Fruit fly (Drosophila melanogaster): ENCODE results near the gene CG13073.

The CG13073 gene

dm6 chr3L:16165356-16166168 lies 51.5 kb downstream of the CG13073 start (continued):
- peak; percentile 25 for TF ChIP-seq CG12391 (tag; optimal IDR thresholded peaks at IDR 0.05)
- no peak for TF ChIP-seq CG3065 (GFP tag; optimal IDR thresholded peaks at IDR 0.05)
- TF ChIP-seq Taf1 (GFP tag; IDR thresholded peaks at IDR 0.05): no peak
- peak; percentile 78 for TF ChIP-seq lilli (GFP tag; optimal IDR thresholded peaks at IDR 0.05)
- TF ChIP-seq bcd (GFP tag; optimal IDR thresholded peaks at IDR 0.05): peak; percentile 41
- TF ChIP-seq hth (optimal IDR thresholded peaks at IDR 0.05): no peak
- 0 out of 2 replicates have a peak, but pooled peaks have one; percentile 23 for TF ChIP-seq tna (GFP tag; IDR thresholded peaks at IDR 0.05; ENCODE audit: partially characterized antibody)
- TF ChIP-seq CG11723 (GFP tag; optimal IDR thresholded peaks at IDR 0.05): no peak
- peak; percentile 65 for TF ChIP-seq CG17361 (GFP tag; IDR thresholded peaks at IDR 0.05)
- TF ChIP-seq sna (GFP tag; IDR thresholded peaks at IDR 0.05; ENCODE audit: partially characterized antibody): no peak
- TF ChIP-seq CG12659 (GFP tag; optimal IDR thresholded peaks at IDR 0.05): peak; percentile 28
- TF ChIP-seq Dip3 (GFP tag; optimal IDR thresholded peaks at IDR 0.05): peak; percentile 66
- TF ChIP-seq HLH54F (GFP tag; optimal IDR thresholded peaks at IDR 0.05): peak; percentile 68
- TF ChIP-seq usp (GFP tag; optimal IDR thresholded peaks at IDR 0.05): no peak
- TF ChIP-seq ttk (GFP tag; IDR thresholded peaks at IDR 0.05): no peak
- peak; percentile 72 for TF ChIP-seq CG2678 (tag; optimal IDR thresholded peaks at IDR 0.05)
- peak; percentile 89 for TF ChIP-seq Med (GFP tag)
- TF ChIP-seq CG30403 (GFP tag; optimal IDR thresholded peaks at IDR 0.05): peak; percentile 66
- TF ChIP-seq pb (GFP tag; optimal IDR thresholded peaks at IDR 0.05): no peak
- peak; percentile 46 for TF ChIP-seq vfl (GFP tag; optimal IDR thresholded peaks at IDR 0.05)
- TF ChIP-seq dpn (GFP tag; optimal IDR thresholded peaks at IDR 0.05): peak; percentile 44 to 60
- peak in 1 of 2 experiments; percentile 2 for TF ChIP-seq eve (GFP tag; optimal IDR thresholded peaks at IDR 0.05)
- peak; percentile 35 for TF ChIP-seq CG4424 (GFP tag; optimal IDR thresholded peaks at IDR 0.05)
- no peak for TF ChIP-seq Hey (tag; optimal IDR thresholded peaks at IDR 0.05)
- no peak for TF ChIP-seq CG2199 (GFP tag; IDR thresholded peaks at IDR 0.05)
- no peak for TF ChIP-seq ken (GFP tag; IDR thresholded peaks at IDR 0.05)
- no peak for TF ChIP-seq CG33213 (GFP tag; optimal IDR thresholded peaks at IDR 0.05)
- peak; percentile 27 for TF ChIP-seq shn (GFP tag; optimal IDR thresholded peaks at IDR 0.05)
- TF ChIP-seq CG6791 (GFP tag; IDR thresholded peaks at IDR 0.05; ENCODE audit: partially characterized antibody): no peak
- TF ChIP-seq CHES-1-like (GFP tag; optimal IDR thresholded peaks at IDR 0.05): peak; percentile 50
- no peak for TF ChIP-seq so (GFP tag; IDR thresholded peaks at IDR 0.05)
- peak; percentile 45; the same call in 1 of the 2 replicates for TF ChIP-seq CG11247 (GFP tag; IDR thresholded peaks at IDR 0.05)
- no peak for TF ChIP-seq ro (GFP tag; IDR thresholded peaks at IDR 0.05)
- TF ChIP-seq Lim3 (GFP tag; IDR thresholded peaks at IDR 0.05): no peak
- TF ChIP-seq H15 (GFP tag; IDR thresholded peaks at IDR 0.05): no peak
- TF ChIP-seq CG7372 (GFP tag; IDR thresholded peaks at IDR 0.05): no peak
- TF ChIP-seq Abd-B (GFP tag; optimal IDR thresholded peaks at IDR 0.05): peak; percentile 41
- TF ChIP-seq slp2 (GFP tag; optimal IDR thresholded peaks at IDR 0.05): no peak
- no peak for TF ChIP-seq ci (GFP tag; IDR thresholded peaks at IDR 0.05)
- TF ChIP-seq bbx (GFP tag; IDR thresholded peaks at IDR 0.05; ENCODE audit: partially characterized antibody): no peak
- no peak for TF ChIP-seq CG8089 (GFP tag; optimal IDR thresholded peaks at IDR 0.05)
- TF ChIP-seq CG15696 (tag; optimal IDR thresholded peaks at IDR 0.05): no peak
- TF ChIP-seq Side (GFP tag; optimal IDR thresholded peaks at IDR 0.05): peak; percentile 22
- TF ChIP-seq unpg (GFP tag; optimal IDR thresholded peaks at IDR 0.05): peak; percentile 8
- TF ChIP-seq croc (GFP tag; conservative IDR thresholded peaks at IDR 0.05): no peak
- no peak for TF ChIP-seq CG7357 (GFP tag; IDR thresholded peaks at IDR 0.05)
- no peak for TF ChIP-seq CG8765 (GFP tag; IDR thresholded peaks at IDR 0.05)
- no peak for TF ChIP-seq dimm (GFP tag; IDR thresholded peaks at IDR 0.05)
- TF ChIP-seq ab (GFP tag; optimal IDR thresholded peaks at IDR 0.05): no peak
- TF ChIP-seq pnt (GFP tag; optimal IDR thresholded peaks at IDR 0.05): peak; percentile 16
- no peak for TF ChIP-seq toy (GFP tag; IDR thresholded peaks at IDR 0.05)

Data from whole organism, embryonic.